Fruit fly (Drosophila melanogaster) whole organism: Measurements from ENCODE around the gene CG7164.
"Not testable (repeated sequence)": the region's sequence is repeated elsewhere in the genome, so short reads cannot be mapped to it uniquely, and the experiment has no call there.

Source experiments
- CG8478 ChIP-seq: fragments of >200 bp; optimal IDR thresholded peaks from 2 replicates; lab custom pipeline; 2018; ENCODE audit warnings: inconsistent platforms
- Dll ChIP-seq: fragments of >200 bp; optimal IDR thresholded peaks from 2 replicates; lab custom pipeline; 2017
- EcR ChIP-seq, 2 experiments: fragments of >200 bp; optimal IDR thresholded peaks; 2 replicates each; lab custom pipeline; 2017; ENCODE audit warnings: missing biosample characterization in 2 of 2, missing genetic modification characterization in 2 of 2, missing genetic modification reagents in 2 of 2
- pan ChIP-seq: fragments of >200 bp; optimal IDR thresholded peaks from 2 replicates; lab custom pipeline; 2017
- psq ChIP-seq: fragments of >200 bp; optimal IDR thresholded peaks from 2 replicates; lab custom pipeline; 2017
- usp ChIP-seq: fragments of >200 bp; optimal IDR thresholded peaks from 2 replicates; lab custom pipeline; 2017; ENCODE audit warnings: missing biosample characterization, missing genetic modification characterization, mixed read lengths

CG7164 gene

dm6 chr2L:7781165-7781564, at the start of gene CG7164:
CG7164 (plus strand) TSS chr2L:7781465.
- no peak for TF ChIP-seq usp (GFP tag; lab: Kevin White, UChicago)
- no peak for TF ChIP-seq Dll (lab: Kevin White, UChicago)
- TF ChIP-seq psq (lab: Kevin White, UChicago), result no peak
- no peak for TF ChIP-seq CG8478 (lab: Kevin White, UChicago)
- no peak for TF ChIP-seq EcR (GFP tag; optimal IDR thresholded peaks at IDR 0.05; lab: Kevin White, UChicago)
- TF ChIP-seq pan, result no peak

dm6 chr2L:7732570-7732969, 48.7 kb upstream of the CG7164 start, which contains the start of gene CG13796:
CG13796 (minus strand) TSS chr2L:7732670.
- TF ChIP-seq pan; CG8478 (lab: Kevin White, UChicago); usp (GFP tag; lab: Kevin White, UChicago): not testable (repeated sequence)

dm6 chr2L:7738709-7739108, 42.6 kb upstream of the CG7164 start, which contains the start of gene CG31904:
CG31904 (minus strand) TSS chr2L:7738809.
- TF ChIP-seq psq (lab: Kevin White, UChicago); Dll (lab: Kevin White, UChicago); EcR (GFP tag; optimal IDR thresholded peaks at IDR 0.05; lab: Kevin White, UChicago): not testable (repeated sequence)

- TF ChIP-seq psq (lab: Kevin White, UChicago) (no peak), CG8478 (lab: Kevin White, UChicago) (no peak), pan (no peak), EcR (GFP tag; optimal IDR thresholded peaks at IDR 0.05; lab: Kevin White, UChicago) (no peak), Dll (lab: Kevin White, UChicago) (no peak), usp (GFP tag; lab: Kevin White, UChicago) (no peak)
Observed at dm6 chr2L:7741437-7741836, 39.8 kb upstream of the CG7164 start, which contains the start of gene Acp1. Acp1 (minus strand) TSS chr2L:7741537.

- TF ChIP-seq Dll (lab: Kevin White, UChicago), result no peak
Observed at dm6 chr2L:7744208-7744607, 37.1 kb upstream of the CG7164 start.

dm6 chr2L:7744739-7745138, 36.5 kb upstream of the CG7164 start, which contains the start of gene CG7214:
CG7214 (minus strand) TSS chr2L:7744839.
- TF ChIP-seq usp (GFP tag; lab: Kevin White, UChicago) (no peak), psq (lab: Kevin White, UChicago) (no peak), EcR (GFP tag; optimal IDR thresholded peaks at IDR 0.05; lab: Kevin White, UChicago) (no peak), pan (no peak), CG8478 (lab: Kevin White, UChicago) (no peak), Dll (lab: Kevin White, UChicago) (no peak)

dm6 chr2L:7746975-7747374, 34.3 kb upstream of the CG7164 start, which contains the start of gene ATPsynGL:
ATPsynGL (plus strand) TSS chr2L:7747275.
- TF ChIP-seq psq (lab: Kevin White, UChicago) (no peak), usp (GFP tag; lab: Kevin White, UChicago) (no peak), CG8478 (lab: Kevin White, UChicago) (no peak), Dll (lab: Kevin White, UChicago) (no peak), EcR (GFP tag; optimal IDR thresholded peaks at IDR 0.05; lab: Kevin White, UChicago) (no peak), pan (no peak)

- peak in 1 of 2 experiments; percentile 72 for TF ChIP-seq EcR (GFP tag; optimal IDR thresholded peaks at IDR 0.05; lab: Kevin White, UChicago)
- TF ChIP-seq Dll (lab: Kevin White, UChicago), result no peak
Observed at dm6 chr2L:7750631-7751161, 30.6 kb upstream of the CG7164 start.

dm6 chr2L:7753086-7753485, 28.2 kb upstream of the CG7164 start, which contains the start of gene CG7203:
CG7203 (minus strand) TSS chr2L:7753186.
- TF ChIP-seq EcR (GFP tag; optimal IDR thresholded peaks at IDR 0.05; lab: Kevin White, UChicago), result no peak
- no peak for TF ChIP-seq psq (lab: Kevin White, UChicago)

dm6 chr2L:7753874-7754273, 27.4 kb upstream of the CG7164 start, which contains the start of gene CG46025:
CG46025 (plus strand) TSS chr2L:7754174.
- TF ChIP-seq Dll (lab: Kevin White, UChicago) (no peak), pan (no peak), EcR (GFP tag; optimal IDR thresholded peaks at IDR 0.05; lab: Kevin White, UChicago) (no peak), psq (lab: Kevin White, UChicago) (no peak)

dm6 chr2L:7754539-7754938, 26.7 kb upstream of the CG7164 start:
- TF ChIP-seq pan, result no peak
- no peak for TF ChIP-seq EcR (GFP tag; optimal IDR thresholded peaks at IDR 0.05; lab: Kevin White, UChicago)
- no peak for TF ChIP-seq Dll (lab: Kevin White, UChicago)
- no peak for TF ChIP-seq CG8478 (lab: Kevin White, UChicago)
- no peak for TF ChIP-seq usp (GFP tag; lab: Kevin White, UChicago)

- TF ChIP-seq EcR (GFP tag; optimal IDR thresholded peaks at IDR 0.05; lab: Kevin White, UChicago), result no peak
- TF ChIP-seq pan, result no peak
- TF ChIP-seq Dll (lab: Kevin White, UChicago), result no peak
- TF ChIP-seq psq (lab: Kevin White, UChicago), result no peak
- TF ChIP-seq CG8478 (lab: Kevin White, UChicago), result no peak
- TF ChIP-seq usp (GFP tag; lab: Kevin White, UChicago), result no peak
Observed at dm6 chr2L:7756835-7757234, 24.4 kb upstream of the CG7164 start.

dm6 chr2L:7767328-7767727, 13.9 kb upstream of the CG7164 start, which contains the start of gene CG7191:
CG7191 (plus strand) TSS chr2L:7767628.
- TF ChIP-seq EcR (GFP tag; optimal IDR thresholded peaks at IDR 0.05; lab: Kevin White, UChicago), result no peak
- no peak for TF ChIP-seq usp (GFP tag; lab: Kevin White, UChicago)
